Fruit fly (Drosophila melanogaster): ENCODE data around the gene CG17191.

DNA sequence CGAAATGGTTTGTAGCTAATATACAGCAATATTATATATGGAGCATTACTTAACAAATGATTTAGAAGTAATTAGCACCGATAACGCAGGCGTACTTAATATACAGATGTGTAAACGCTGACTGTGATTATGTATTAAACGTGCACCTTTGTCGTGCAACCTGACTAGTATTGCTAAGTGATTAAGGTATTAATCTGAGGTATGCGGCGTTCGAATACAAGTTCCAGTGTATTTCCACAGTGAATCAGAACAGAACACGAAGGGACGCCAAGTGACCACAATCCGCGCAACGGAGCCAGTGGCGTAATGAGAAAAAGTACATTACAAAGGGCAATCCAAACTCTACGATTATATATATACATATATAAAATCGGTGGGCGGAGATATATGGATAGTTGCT, 44.5 kb upstream of the CG17191 start, which contains the start of gene Nep5:
- TF ChIP-seq psq (optimal IDR thresholded peaks at IDR 0.05) (no peak), EcR (GFP tag; optimal IDR thresholded peaks at IDR 0.05) (no peak), CG8478 (optimal IDR thresholded peaks at IDR 0.05) (no peak), usp (GFP tag; optimal IDR thresholded peaks at IDR 0.05) (no peak)
